Worm (Caenorhabditis elegans): ENCODE measurements around the gene slc-28.2.

The slc-28.2 gene

DNA sequence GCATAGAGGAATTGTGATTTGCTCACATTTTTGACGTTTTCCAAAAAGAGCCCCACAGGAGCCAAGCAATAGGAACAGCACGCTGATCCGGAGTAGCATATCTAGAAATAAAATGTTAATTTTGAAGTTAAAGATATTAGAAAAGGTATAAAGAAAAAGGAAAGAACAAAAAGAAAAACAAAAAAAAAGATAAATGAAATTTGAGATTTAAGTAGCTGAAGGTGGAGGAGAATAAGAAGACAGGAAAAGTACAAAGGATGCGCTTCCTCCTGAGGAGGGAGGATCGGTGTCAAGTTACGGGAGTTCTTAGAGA is 15.3 kb upstream of the slc-28.2 start, which contains the start of gene cfz-2:
cfz-2 (minus strand) TSS at position 101 of the 313 bp plus-strand sequence.
- no peak for TF ChIP-seq ceh-36 (tag; optimal IDR thresholded peaks at IDR 0.05)
- TF ChIP-seq sea-1 (GFP tag; conservative IDR thresholded peaks at IDR 0.05) = no peak
- TF ChIP-seq tbx-11 (GFP tag; IDR thresholded peaks at IDR 0.05) = no peak
- TF ChIP-seq ama-1 (optimal IDR thresholded peaks at IDR 0.05) = no peak
- TF ChIP-seq aly-1 (tag; optimal IDR thresholded peaks at IDR 0.05) = no peak
- no peak for TF ChIP-seq hmbx-1 (tag; optimal IDR thresholded peaks at IDR 0.05)
- TF ChIP-seq hnd-1 (tag; optimal IDR thresholded peaks at IDR 0.05) = no peak
- TF ChIP-seq ceh-13 (GFP tag; optimal IDR thresholded peaks at IDR 0.05) = no peak
- no peak for TF ChIP-seq tbx-37 (GFP tag; conservative IDR thresholded peaks at IDR 0.05)
- no peak for TF ChIP-seq scrt-1 (GFP tag; IDR thresholded peaks at IDR 0.05)
- no peak for TF ChIP-seq tra-4 (tag; optimal IDR thresholded peaks at IDR 0.05)
- TF ChIP-seq B0310.2 (tag; optimal IDR thresholded peaks at IDR 0.05) = no peak
- TF ChIP-seq flt-1 (GFP tag; IDR thresholded peaks at IDR 0.05) = no peak
- no peak for TF ChIP-seq F13C5.2 (tag; optimal IDR thresholded peaks at IDR 0.05)
- no peak for TF ChIP-seq hmg-4 (GFP tag; optimal IDR thresholded peaks at IDR 0.05)

DNA sequence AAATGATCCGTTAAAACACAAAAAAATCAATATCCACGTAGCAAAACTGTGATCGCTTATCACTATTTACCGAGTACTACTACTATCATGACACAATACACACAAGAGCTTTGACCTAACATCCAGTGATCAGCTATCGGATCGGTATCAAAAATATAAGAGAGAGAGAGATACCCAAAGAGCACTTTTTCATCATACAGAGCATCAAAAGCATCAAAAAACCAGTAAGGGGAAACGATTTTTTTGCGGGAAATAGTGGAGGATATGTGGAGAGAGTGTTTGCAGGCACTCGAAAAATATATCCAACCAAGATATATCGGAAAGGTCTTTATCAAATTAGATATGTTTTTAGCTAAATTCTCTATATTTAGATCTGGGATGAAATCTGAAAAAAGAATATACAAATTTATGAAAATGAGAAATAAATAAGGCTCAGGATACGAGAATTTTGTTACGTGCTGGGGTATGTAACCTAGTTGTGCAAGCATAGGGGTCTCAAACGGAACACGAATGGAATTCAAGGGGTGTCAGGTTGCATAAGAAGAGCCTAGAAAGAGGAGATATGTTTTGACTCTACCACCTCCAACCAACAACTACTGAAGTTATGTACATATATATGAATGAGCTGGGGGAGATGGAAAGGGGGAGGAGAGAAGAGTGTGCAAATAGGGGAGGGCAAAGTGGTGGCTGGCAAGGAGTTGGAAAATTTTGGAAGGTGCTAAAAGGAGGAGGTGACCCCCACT is 14.8 kb upstream of the slc-28.2 start:
- TF ChIP-seq hmg-4 (GFP tag; optimal IDR thresholded peaks at IDR 0.05) = peak; percentile 21
- no peak for TF ChIP-seq tra-4 (tag; optimal IDR thresholded peaks at IDR 0.05)
- no peak for TF ChIP-seq flt-1 (GFP tag; IDR thresholded peaks at IDR 0.05)

DNA sequence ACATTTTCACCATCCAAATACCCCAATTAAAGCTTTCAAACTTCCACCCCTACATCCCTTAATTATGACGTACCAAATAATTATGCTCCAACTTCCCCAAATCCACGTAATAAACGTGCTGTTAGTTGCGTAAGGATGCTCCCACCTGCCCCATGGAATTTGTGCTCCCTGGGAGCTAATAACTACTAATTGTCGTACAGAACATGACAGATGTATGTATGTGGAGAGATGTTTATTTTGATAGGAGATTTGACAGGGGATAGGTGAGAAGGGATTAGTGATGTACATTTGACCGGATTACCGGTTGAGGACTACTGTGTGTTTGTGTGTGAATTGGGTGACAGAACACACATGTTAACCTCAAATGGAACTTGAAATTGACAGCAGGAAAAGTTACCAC is 10.2 kb upstream of the slc-28.2 start:
- no peak for TF ChIP-seq ama-1 (optimal IDR thresholded peaks at IDR 0.05)
- no peak for TF ChIP-seq tbx-37 (GFP tag; conservative IDR thresholded peaks at IDR 0.05)
- peak; percentile 70 for TF ChIP-seq ceh-36 (tag; optimal IDR thresholded peaks at IDR 0.05)
- TF ChIP-seq F13C5.2 (tag; optimal IDR thresholded peaks at IDR 0.05) = no peak
- no peak for TF ChIP-seq flt-1 (GFP tag; IDR thresholded peaks at IDR 0.05)

DNA sequence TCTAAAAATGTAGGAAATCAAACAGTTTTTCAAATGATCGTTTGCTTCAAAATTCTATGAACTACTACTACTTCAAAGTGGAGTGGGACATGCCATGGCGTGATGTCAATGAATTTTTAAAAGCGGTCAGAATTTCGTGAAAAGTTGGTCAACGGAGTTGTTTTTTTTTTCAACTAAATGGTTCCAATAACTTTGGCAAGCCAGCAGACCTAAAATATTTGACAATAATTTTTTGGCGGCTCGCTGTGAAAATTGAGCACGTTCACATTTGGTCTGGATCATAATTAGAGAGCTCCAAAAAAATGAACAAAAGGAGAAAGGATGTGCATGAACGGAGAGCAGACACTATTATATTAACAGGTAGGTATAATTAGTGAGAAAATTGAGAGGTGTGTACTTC is 9.7 kb upstream of the slc-28.2 start:
- TF ChIP-seq ets-7 (tag; optimal IDR thresholded peaks at IDR 0.05) = no peak
- TF ChIP-seq hnd-1 (tag; optimal IDR thresholded peaks at IDR 0.05) = no peak
- TF ChIP-seq flt-1 (GFP tag; IDR thresholded peaks at IDR 0.05) = no peak
- no peak for TF ChIP-seq scrt-1 (GFP tag; IDR thresholded peaks at IDR 0.05)
- TF ChIP-seq pes-1 (GFP tag; IDR thresholded peaks at IDR 0.05) = no peak
- no peak for TF ChIP-seq tbx-37 (GFP tag; conservative IDR thresholded peaks at IDR 0.05)
- no peak for TF ChIP-seq hmg-4 (GFP tag; optimal IDR thresholded peaks at IDR 0.05)
- TF ChIP-seq B0310.2 (tag; optimal IDR thresholded peaks at IDR 0.05) = no peak
- no peak for TF ChIP-seq sea-1 (GFP tag; conservative IDR thresholded peaks at IDR 0.05)
- no peak for TF ChIP-seq ceh-36 (tag; optimal IDR thresholded peaks at IDR 0.05)
- no peak for TF ChIP-seq aly-1 (tag; optimal IDR thresholded peaks at IDR 0.05)
- TF ChIP-seq hmbx-1 (tag; optimal IDR thresholded peaks at IDR 0.05) = no peak
- no peak for TF ChIP-seq F13C5.2 (tag; optimal IDR thresholded peaks at IDR 0.05)
- no peak for TF ChIP-seq tra-4 (tag; optimal IDR thresholded peaks at IDR 0.05)
- no peak for TF ChIP-seq ama-1 (optimal IDR thresholded peaks at IDR 0.05)
- TF ChIP-seq tbx-11 (GFP tag; IDR thresholded peaks at IDR 0.05) = no peak
- no peak for TF ChIP-seq ceh-13 (GFP tag; optimal IDR thresholded peaks at IDR 0.05)

DNA sequence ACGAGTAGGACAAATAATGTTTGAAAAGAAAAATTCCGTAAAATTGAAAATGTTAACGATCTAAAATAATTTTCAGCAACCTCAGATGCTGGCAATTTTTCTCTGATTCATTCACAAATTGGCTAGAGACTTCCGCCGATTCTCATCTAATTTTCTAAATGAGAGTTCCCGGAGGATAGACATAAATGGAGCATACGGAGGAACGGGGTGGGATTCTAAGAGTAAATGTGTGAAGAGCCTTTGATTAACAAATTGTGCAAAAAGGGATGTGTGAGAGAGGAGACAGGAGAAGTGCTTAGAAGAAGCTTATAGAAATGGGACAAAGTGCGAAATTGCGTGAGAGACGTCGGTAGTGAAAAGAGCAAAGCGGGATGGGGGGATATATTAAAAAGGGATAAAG is 8.4 kb upstream of the slc-28.2 start:
- TF ChIP-seq sea-1 (GFP tag; conservative IDR thresholded peaks at IDR 0.05) (no peak), tbx-11 (GFP tag; IDR thresholded peaks at IDR 0.05) (no peak), tra-4 (tag; optimal IDR thresholded peaks at IDR 0.05) (no peak), F13C5.2 (tag; optimal IDR thresholded peaks at IDR 0.05) (no peak), B0310.2 (tag; optimal IDR thresholded peaks at IDR 0.05) (no peak), ceh-36 (tag; optimal IDR thresholded peaks at IDR 0.05) (no peak), pes-1 (GFP tag; IDR thresholded peaks at IDR 0.05) (no peak), ets-7 (tag; optimal IDR thresholded peaks at IDR 0.05) (no peak), hnd-1 (tag; optimal IDR thresholded peaks at IDR 0.05) (no peak), ama-1 (optimal IDR thresholded peaks at IDR 0.05) (no peak), hmbx-1 (tag; optimal IDR thresholded peaks at IDR 0.05) (no peak), tbx-37 (GFP tag; conservative IDR thresholded peaks at IDR 0.05) (no peak), flt-1 (GFP tag; IDR thresholded peaks at IDR 0.05) (no peak), scrt-1 (GFP tag; IDR thresholded peaks at IDR 0.05) (no peak), hmg-4 (GFP tag; optimal IDR thresholded peaks at IDR 0.05) (no peak), ceh-13 (GFP tag; optimal IDR thresholded peaks at IDR 0.05) (no peak), aly-1 (tag; optimal IDR thresholded peaks at IDR 0.05) (no peak)

DNA sequence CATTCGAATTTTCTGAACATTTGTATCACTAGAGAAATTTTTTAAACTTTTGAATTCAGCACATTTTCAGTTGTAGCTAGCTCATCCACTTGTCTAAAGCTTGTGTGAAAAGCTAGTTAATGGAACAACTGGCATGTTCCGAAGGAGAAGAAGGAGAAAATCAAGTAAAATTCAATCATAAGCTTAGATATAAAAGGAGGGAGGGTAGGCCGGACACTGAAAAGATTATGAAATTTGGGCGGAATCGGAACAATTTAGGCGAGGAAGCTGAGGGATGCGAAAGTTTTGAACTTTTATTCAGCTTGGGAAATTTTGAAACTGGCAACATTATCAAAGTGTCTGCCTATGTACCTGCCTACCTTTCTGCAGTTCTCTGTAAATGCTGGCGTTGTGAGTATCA is 7.5 kb upstream of the slc-28.2 start:
- TF ChIP-seq scrt-1 (GFP tag; IDR thresholded peaks at IDR 0.05) = no peak
- no peak for TF ChIP-seq B0310.2 (tag; optimal IDR thresholded peaks at IDR 0.05)
- TF ChIP-seq aly-1 (tag; optimal IDR thresholded peaks at IDR 0.05) = no peak

DNA sequence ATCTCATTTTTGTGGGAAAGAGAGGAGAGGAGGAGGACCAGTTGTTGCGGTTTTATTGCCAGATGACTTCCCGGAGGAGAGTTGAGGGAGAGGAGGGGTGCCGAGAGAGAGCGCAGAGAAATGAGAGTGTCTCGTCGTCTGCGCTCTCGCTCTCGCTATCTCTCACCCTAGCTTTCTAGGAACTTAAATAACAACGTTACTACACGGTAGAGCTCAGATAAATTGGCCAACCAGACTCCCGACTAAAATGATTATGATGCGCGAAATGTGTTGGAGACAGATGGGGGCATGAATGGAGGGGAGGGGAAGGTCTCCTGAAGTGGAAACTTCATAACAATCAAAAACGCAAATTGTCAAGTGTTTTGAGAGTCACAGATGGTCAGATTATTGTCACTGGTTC is 5.4 kb upstream of the slc-28.2 start:
- TF ChIP-seq ceh-36 (tag; optimal IDR thresholded peaks at IDR 0.05) (no peak), ets-7 (tag; optimal IDR thresholded peaks at IDR 0.05) (no peak), tbx-37 (GFP tag; conservative IDR thresholded peaks at IDR 0.05) (no peak), hnd-1 (tag; optimal IDR thresholded peaks at IDR 0.05) (no peak), B0310.2 (tag; optimal IDR thresholded peaks at IDR 0.05) (no peak), flt-1 (GFP tag; IDR thresholded peaks at IDR 0.05) (no peak), hmg-4 (GFP tag; optimal IDR thresholded peaks at IDR 0.05) (no peak), F13C5.2 (tag; optimal IDR thresholded peaks at IDR 0.05) (no peak), tra-4 (tag; optimal IDR thresholded peaks at IDR 0.05) (no peak), ama-1 (optimal IDR thresholded peaks at IDR 0.05) (no peak), scrt-1 (GFP tag; IDR thresholded peaks at IDR 0.05) (no peak), tbx-11 (GFP tag; IDR thresholded peaks at IDR 0.05) (no peak), pes-1 (GFP tag; IDR thresholded peaks at IDR 0.05) (no peak), aly-1 (tag; optimal IDR thresholded peaks at IDR 0.05) (no peak), sea-1 (GFP tag; conservative IDR thresholded peaks at IDR 0.05) (no peak), ceh-13 (GFP tag; optimal IDR thresholded peaks at IDR 0.05) (no peak)

Data from whole organism, early embryonic.